Worm (Caenorhabditis elegans): ENCODE results near the gene Y73B6BL.270.

The Y73B6BL.270 gene

ce11 chrIV:6323654-6324224 is 41.4 kb upstream of the Y73B6BL.270 start, which contains the start of gene sqd-1 (continued):
- TF ChIP-seq lin-39 (tag; optimal IDR thresholded peaks at IDR 0.05) (no peak), jun-1 (tag; optimal IDR thresholded peaks at IDR 0.05) (peak; percentile 88), hif-1 (tag; optimal IDR thresholded peaks at IDR 0.05) (peak; percentile 35 to 94), arid-1 (GFP tag; conservative IDR thresholded peaks at IDR 0.05) (peak; percentile 92), snpc-4 (tag; optimal IDR thresholded peaks at IDR 0.05) (peak; percentile 49), spr-1 (tag; optimal IDR thresholded peaks at IDR 0.05) (peak; percentile 92), saeg-2 (GFP tag; IDR thresholded peaks at IDR 0.05) (peak; percentile 86), ztf-7 (tag; optimal IDR thresholded peaks at IDR 0.05) (peak; percentile 87), set-16 (GFP tag; IDR thresholded peaks at IDR 0.05) (peak; percentile 78), vab-7 (GFP tag; IDR thresholded peaks at IDR 0.05) (peak; percentile 90), fos-1 (tag; optimal IDR thresholded peaks at IDR 0.05) (peak; percentile 53), attf-4 (tag; optimal IDR thresholded peaks at IDR 0.05) (no peak), lin-29 (GFP tag; IDR thresholded peaks at IDR 0.05) (peak; percentile 85), cey-2 (tag; optimal IDR thresholded peaks at IDR 0.05; ENCODE audit: borderline replicate concordance, insufficient read depth) (no peak), ama-1 (optimal IDR thresholded peaks at IDR 0.05) (peak; percentile 82), lin-38 (GFP tag; IDR thresholded peaks at IDR 0.05) (peak; percentile 92), lir-3 (tag; optimal IDR thresholded peaks at IDR 0.05) (no peak), F26F4.8 (GFP tag; conservative IDR thresholded peaks at IDR 0.05) (no peak), madf-9 (GFP tag; conservative IDR thresholded peaks at IDR 0.05) (peak; percentile 92), pqm-1 (tag; optimal IDR thresholded peaks at IDR 0.05) (no peak), unc-39 (tag; optimal IDR thresholded peaks at IDR 0.05) (no peak), spr-3 (GFP tag; optimal IDR thresholded peaks at IDR 0.05) (peak; percentile 74), madf-5 (GFP tag; IDR thresholded peaks at IDR 0.05) (0 out of 4 replicates have a peak, but pooled peaks of 1 of the 2 experiments have one; percentile 14), F44E2.7 (GFP tag; IDR thresholded peaks at IDR 0.05) (no peak), hmg-1.1 (GFP tag; IDR thresholded peaks at IDR 0.05) (peak; percentile 96), ceh-44 (GFP tag; IDR thresholded peaks at IDR 0.05) (peak; percentile 84; the same call in 1 of the 2 replicates), T26A8.4 (GFP tag; IDR thresholded peaks at IDR 0.05) (peak; percentile 98), mxl-2 (GFP tag; conservative IDR thresholded peaks at IDR 0.05) (no peak), daf-8 (GFP tag; IDR thresholded peaks at IDR 0.05) (no peak), daf-16 (GFP tag; optimal IDR thresholded peaks at IDR 0.05) (peak; percentile 60 to 94), daf-16 (tag; optimal IDR thresholded peaks at IDR 0.05) (peak; percentile 87), tra-1 (GFP tag; IDR thresholded peaks at IDR 0.05) (peak; percentile 93), nhr-102 (tag; optimal IDR thresholded peaks at IDR 0.05) (peak; percentile 94), ceh-20 (GFP tag; IDR thresholded peaks at IDR 0.05) (peak; percentile 93), mdt-29 (GFP tag; IDR thresholded peaks at IDR 0.05) (peak; percentile 93), Y75B8A.6 (GFP tag; IDR thresholded peaks at IDR 0.05) (peak; percentile 88), lin-15B (tag; optimal IDR thresholded peaks at IDR 0.05) (peak; percentile 56), F37D6.2 (tag; optimal IDR thresholded peaks at IDR 0.05) (peak; percentile 89), zip-2 (tag; optimal IDR thresholded peaks at IDR 0.05) (peak; percentile 53), nhr-41 (GFP tag; IDR thresholded peaks at IDR 0.05) (peak; percentile 48; the same call in 1 of the 2 replicates), ZK337.2 (GFP tag; IDR thresholded peaks at IDR 0.05) (0 out of 2 replicates have a peak, but pooled peaks have one; percentile 49), aha-1 (tag) (peak; percentile 100), zfp-2 (tag; optimal IDR thresholded peaks at IDR 0.05) (peak; percentile 99), D1046.2 (GFP tag; IDR thresholded peaks at IDR 0.05) (peak; percentile 68; the same call in 1 of the 2 replicates), ceh-32 (tag; optimal IDR thresholded peaks at IDR 0.05; ENCODE audit: poor library complexity) (peak; percentile 79), Y48G9A.11 (GFP tag; IDR thresholded peaks at IDR 0.05) (peak; percentile 87), lin-13 (GFP tag; optimal IDR thresholded peaks at IDR 0.05) (peak; percentile 90), rbr-2 (tag; optimal IDR thresholded peaks at IDR 0.05) (peak; percentile 95), unc-62 (GFP tag; optimal IDR thresholded peaks at IDR 0.05 in 1 of 2) (peak; percentile 39 to 96), unc-62 (tag; optimal IDR thresholded peaks at IDR 0.05) (no peak), nhr-11 (tag; optimal IDR thresholded peaks at IDR 0.05) (peak; percentile 95)
